Fruit fly (Drosophila melanogaster) whole organism, embryonic: Measurements from ENCODE around the gene Ugt301D1.
A peak's percentile ranks its signal among the peaks of the same experiment; 100 is the strongest.

ENCODE experiments used
- Ada2b ChIP-seq: fragments of 200-800 bp; sonication (Bioruptor generic); IDR thresholded peaks from 2 replicates; pipeline ENCODE4 v1.3.6; 2022; ENCODE audit warnings: missing biosample characterization, missing genetic modification characterization
- Asciz ChIP-seq: fragments of 200-800 bp; sonication (Bioruptor generic); optimal IDR thresholded peaks from 2 replicates; lab custom pipeline; 2017; ENCODE audit warnings: missing biosample characterization, mild to moderate bottlenecking, missing genetic modification characterization, missing genetic modification reagents
- Atf-2 ChIP-seq: fragments of 200-800 bp; sonication (Bioruptor generic); optimal IDR thresholded peaks from 2 replicates; lab custom pipeline; 2016; ENCODE audit warnings: missing biosample characterization, missing genetic modification characterization
- CG10267 ChIP-seq: fragments of 200-800 bp; sonication (Bioruptor generic); optimal IDR thresholded peaks from 2 replicates; lab custom pipeline; 2018; ENCODE audit warnings: missing biosample characterization, mild to moderate bottlenecking, missing genetic modification characterization, moderate library complexity
- CG10959 ChIP-seq: fragments of 200-800 bp; sonication (Bioruptor generic); IDR thresholded peaks from 2 replicates; pipeline ENCODE4 v1.3.6; 2022; ENCODE audit warnings: missing biosample characterization, missing genetic modification characterization
- CG10979 ChIP-seq: fragments of 200-800 bp; sonication (Bioruptor generic); optimal IDR thresholded peaks from 2 replicates; lab custom pipeline; 2018; ENCODE audit warnings: missing biosample characterization, mild to moderate bottlenecking, missing genetic modification characterization, moderate library complexity
- CG14710 ChIP-seq: fragments of 200-800 bp; sonication (Bioruptor generic); optimal IDR thresholded peaks from 3 replicates; lab custom pipeline; 2019; ENCODE audit warnings: missing biosample characterization, mild to moderate bottlenecking, missing genetic modification characterization, moderate library complexity
- CG1603 ChIP-seq: fragments of 200-800 bp; sonication (Bioruptor generic); optimal IDR thresholded peaks from 2 replicates; lab custom pipeline; 2019; ENCODE audit warnings: missing biosample characterization, mild to moderate bottlenecking, missing genetic modification characterization, moderate library complexity
- CG16815 ChIP-seq: fragments of 200-800 bp; sonication (Bioruptor generic); optimal IDR thresholded peaks from 3 replicates; lab custom pipeline; 2017; ENCODE audit warnings: missing biosample characterization, mild to moderate bottlenecking, missing genetic modification characterization
- CG2199 ChIP-seq: fragments of 200-800 bp; sonication (Bioruptor generic); IDR thresholded peaks from 3 replicates; pipeline ENCODE4 v1.3.6; 2022; ENCODE audit warnings: missing biosample characterization, missing genetic modification characterization
- CG2202 ChIP-seq: fragments of 200-800 bp; sonication (Bioruptor generic); optimal IDR thresholded peaks from 2 replicates; lab custom pipeline; 2018; ENCODE audit warnings: missing biosample characterization, mild to moderate bottlenecking, missing genetic modification characterization
- CG2712 ChIP-seq: fragments of 200-800 bp; optimal IDR thresholded peaks from 3 replicates; lab custom pipeline; 2019; ENCODE audit warnings: missing biosample characterization, mild to moderate bottlenecking, missing genetic modification characterization, moderate library complexity
- CG30403 ChIP-seq: fragments of 200-800 bp; sonication (Bioruptor generic); optimal IDR thresholded peaks from 3 replicates; lab custom pipeline; 2016; ENCODE audit warnings: missing biosample characterization, missing genetic modification characterization
- CG31441 ChIP-seq: fragments of 200-800 bp; sonication (Bioruptor generic); IDR thresholded peaks from 2 replicates; pipeline ENCODE4 v1.3.6; 2022; ENCODE audit warnings: missing biosample characterization, missing genetic modification characterization
- CG33213 ChIP-seq: fragments of 200-800 bp; sonication (Bioruptor generic); optimal IDR thresholded peaks from 3 replicates; lab custom pipeline; 2016; ENCODE audit warnings: missing biosample characterization, missing genetic modification characterization
- CG34376 ChIP-seq: fragments of 200-800 bp; sonication (Bioruptor generic); optimal IDR thresholded peaks from 2 replicates; lab custom pipeline; 2018; ENCODE audit warnings: missing biosample characterization, mild to moderate bottlenecking, missing genetic modification characterization
- CG4360 ChIP-seq: fragments of 200-800 bp; sonication (Bioruptor generic); IDR thresholded peaks from 2 replicates; pipeline ENCODE4 v1.3.6; 2022; ENCODE audit warnings: missing biosample characterization, missing genetic modification characterization
- CG4404 ChIP-seq: fragments of 200-800 bp; sonication (Bioruptor generic); IDR thresholded peaks from 2 replicates; pipeline ENCODE4 v1.3.6; 2022; ENCODE audit warnings: missing biosample characterization, missing genetic modification characterization
- CG6254 ChIP-seq: fragments of 200-800 bp; sonication (Bioruptor generic); optimal IDR thresholded peaks from 3 replicates; lab custom pipeline; 2017; ENCODE audit warnings: mild to moderate bottlenecking, missing biosample characterization, missing genetic modification reagents, missing genetic modification characterization
- CG7357 ChIP-seq: fragments of 200-800 bp; sonication (Bioruptor generic); IDR thresholded peaks from 3 replicates; pipeline ENCODE4 v1.3.6; 2022; ENCODE audit warnings: missing biosample characterization, missing genetic modification characterization
- CG7839 ChIP-seq: fragments of 200-800 bp; sonication (Bioruptor generic); optimal IDR thresholded peaks from 3 replicates; lab custom pipeline; 2018; ENCODE audit warnings: missing biosample characterization, mild to moderate bottlenecking, missing genetic modification characterization, moderate library complexity
- CG8924 ChIP-seq: fragments of 200-800 bp; optimal IDR thresholded peaks from 3 replicates; lab custom pipeline; 2019; ENCODE audit warnings: missing biosample characterization, mild to moderate bottlenecking, missing genetic modification characterization, moderate library complexity
- CG9932 ChIP-seq: fragments of 200-800 bp; sonication (Bioruptor generic); IDR thresholded peaks from 2 replicates; pipeline ENCODE4 v1.3.6; 2022; ENCODE audit warnings: missing biosample characterization, missing genetic modification characterization
- D ChIP-seq, 2 experiments: fragments of 200-800 bp in 1 of 2; fragments of >200 bp in 1 of 2; sonication (Bioruptor generic) in 1 of 2; optimal IDR thresholded peaks; 2 replicates in 1 of 2; 3 replicates in 1 of 2; lab custom pipeline; 2017; ENCODE audit warnings: mild to moderate bottlenecking in 1 of 2, missing biosample characterization in 1 of 2, missing genetic modification characterization in 1 of 2, missing genetic modification reagents in 1 of 2
- Hsf ChIP-seq: fragments of 200-800 bp; sonication (Bioruptor generic); optimal IDR thresholded peaks from 3 replicates; lab custom pipeline; 2016; ENCODE audit warnings: missing biosample characterization, missing genetic modification characterization
- Oli ChIP-seq: fragments of 200-800 bp; sonication (Bioruptor generic); optimal IDR thresholded peaks from 2 replicates; lab custom pipeline; 2018; ENCODE audit warnings: missing biosample characterization, mild to moderate bottlenecking, missing genetic modification characterization, moderate library complexity
- Ptx1 ChIP-seq: fragments of 200-800 bp; sonication (Bioruptor generic); IDR thresholded peaks from 2 replicates; pipeline ENCODE4 v1.3.6; 2022; ENCODE audit warnings: missing biosample characterization, missing genetic modification characterization
- Spps ChIP-seq: fragments of 200-800 bp; sonication (Bioruptor generic); optimal IDR thresholded peaks from 2 replicates; lab custom pipeline; 2018; ENCODE audit warnings: missing biosample characterization, mild to moderate bottlenecking, missing genetic modification characterization
- ac ChIP-seq: fragments of 200-800 bp; sonication (Bioruptor generic); optimal IDR thresholded peaks from 3 replicates; lab custom pipeline; 2017; ENCODE audit warnings: missing biosample characterization, mild to moderate bottlenecking, missing genetic modification characterization
- az2 ChIP-seq: fragments of 200-800 bp; sonication (Bioruptor generic); optimal IDR thresholded peaks from 3 replicates; lab custom pipeline; 2016; ENCODE audit warnings: missing biosample characterization, missing genetic modification characterization
- crc ChIP-seq: fragments of 200-800 bp; sonication (Bioruptor generic); optimal IDR thresholded peaks from 2 replicates; lab custom pipeline; 2016; ENCODE audit warnings: missing biosample characterization, missing genetic modification characterization
- dmrt99B ChIP-seq: fragments of 200-800 bp; sonication (Bioruptor generic); optimal IDR thresholded peaks from 2 replicates; lab custom pipeline; 2018; ENCODE audit warnings: missing biosample characterization, mild to moderate bottlenecking, missing genetic modification characterization, moderate library complexity
- dpn ChIP-seq, 2 experiments: fragments of 200-800 bp; sonication (Bioruptor generic); optimal IDR thresholded peaks; 3 replicates each; lab custom pipeline; 2016; ENCODE audit warnings: missing biosample characterization in 2 of 2, missing genetic modification characterization in 2 of 2
- dysf ChIP-seq: fragments of 200-800 bp; sonication (Bioruptor generic); IDR thresholded peaks from 3 replicates; pipeline ENCODE4 v1.3.6; 2022; ENCODE audit warnings: missing biosample characterization, missing genetic modification characterization
- fd96Cb ChIP-seq: fragments of 200-800 bp; sonication (Bioruptor generic); optimal IDR thresholded peaks from 2 replicates; lab custom pipeline; 2018; ENCODE audit warnings: missing biosample characterization, mild to moderate bottlenecking, missing genetic modification characterization, moderate library complexity
- gcm ChIP-seq: fragments of 200-800 bp; sonication (Bioruptor generic); optimal IDR thresholded peaks from 2 replicates; lab custom pipeline; 2019; ENCODE audit warnings: missing biosample characterization, mild to moderate bottlenecking, missing genetic modification characterization, moderate library complexity
- grau ChIP-seq: fragments of 200-800 bp; optimal IDR thresholded peaks from 3 replicates; lab custom pipeline; 2019; ENCODE audit warnings: missing biosample characterization, mild to moderate bottlenecking, missing genetic modification characterization, moderate library complexity
- gro ChIP-seq: fragments of 200-800 bp; sonication (Bioruptor generic); optimal IDR thresholded peaks from 2 replicates; lab custom pipeline; 2016; ENCODE audit warnings: missing biosample characterization, missing genetic modification characterization
- gsb-n ChIP-seq: fragments of 200-800 bp; sonication (Bioruptor generic); optimal IDR thresholded peaks from 3 replicates; lab custom pipeline; 2018; ENCODE audit warnings: missing biosample characterization, mild to moderate bottlenecking, missing genetic modification characterization
- hkb ChIP-seq, 2 experiments: fragments of 200-800 bp in 1 of 2; fragments of >200 bp in 1 of 2; sonication (Bioruptor generic) in 1 of 2; IDR thresholded peaks in 1 of 2; optimal IDR thresholded peaks in 1 of 2; 2 replicates each; pipeline versions ENCODE4 v1.3.6 to Lab custom; 2017 to 2022; ENCODE audit warnings: missing biosample characterization in 1 of 2, missing genetic modification characterization in 1 of 2
- maf-S ChIP-seq: fragments of 200-800 bp; sonication (Bioruptor generic); optimal IDR thresholded peaks from 2 replicates; lab custom pipeline; 2016; ENCODE audit warnings: missing biosample characterization, missing genetic modification characterization
- onecut ChIP-seq: fragments of 200-800 bp; sonication (Bioruptor generic); IDR thresholded peaks from 2 replicates; pipeline ENCODE4 v1.3.6; 2022; ENCODE audit warnings: missing biosample characterization, missing genetic modification characterization
- prd ChIP-seq, 3 experiments: fragments of >200 bp in 2 of 3; fragments of 200-800 bp in 1 of 3; sonication (Bioruptor generic) in 1 of 3; optimal IDR thresholded peaks in 2 of 3; IDR thresholded peaks in 1 of 3; 2 replicates in 2 of 3; 3 replicates in 1 of 3; pipeline versions ENCODE4 v1.3.6 to Lab custom; 2017 to 2022; ENCODE audit warnings: missing biosample characterization in 1 of 3, missing genetic modification characterization in 1 of 3
- pum ChIP-seq: fragments of 200-800 bp; sonication (Bioruptor generic); optimal IDR thresholded peaks from 2 replicates; lab custom pipeline; 2016; ENCODE audit warnings: missing biosample characterization, missing genetic modification characterization
- tap ChIP-seq: fragments of 200-800 bp; optimal IDR thresholded peaks from 3 replicates; lab custom pipeline; 2019; ENCODE audit warnings: missing biosample characterization, mild to moderate bottlenecking, missing genetic modification characterization, moderate library complexity
- trem ChIP-seq: fragments of 200-800 bp; optimal IDR thresholded peaks from 3 replicates; lab custom pipeline; 2019; ENCODE audit warnings: missing biosample characterization, mild to moderate bottlenecking, missing genetic modification characterization, moderate library complexity
- wdn ChIP-seq: fragments of 200-800 bp; sonication (Bioruptor generic); IDR thresholded peaks from 2 replicates; pipeline ENCODE4 v1.3.6; 2022; ENCODE audit warnings: missing biosample characterization, missing genetic modification characterization
- zf30C ChIP-seq: fragments of 200-800 bp; sonication (Bioruptor generic); optimal IDR thresholded peaks from 3 replicates; lab custom pipeline; 2018; ENCODE audit warnings: missing biosample characterization, mild to moderate bottlenecking, missing genetic modification characterization
- zfh1 ChIP-seq: fragments of 200-800 bp; sonication (Bioruptor generic); IDR thresholded peaks from 3 replicates; pipeline ENCODE4 v1.3.6; 2022; ENCODE audit warnings: missing biosample characterization, missing genetic modification characterization

Gene Ugt301D1

dm6 chr2L:18505475-18505874, 3.9 kb upstream of the Ugt301D1 start (continued):
- no peak for TF ChIP-seq wdn (GFP tag; lab: Robert Waterston, UW)
- no peak for TF ChIP-seq CG9932 (GFP tag; lab: Robert Waterston, UW)
- TF ChIP-seq Asciz, result peak; percentile 15
- TF ChIP-seq CG7839 (tag; lab: Kevin White, UChicago), result peak; percentile 42
- TF ChIP-seq CG10959, result peak; percentile 64
- no peak for TF ChIP-seq CG2199 (GFP tag; lab: Robert Waterston, UW)
- peak; percentile 46 for TF ChIP-seq trem (tag; lab: Kevin White, UChicago)
- peak; percentile 0 for TF ChIP-seq Spps (tag; lab: Kevin White, UChicago)
- no peak for TF ChIP-seq dysf
- TF ChIP-seq CG16815, result peak; percentile 59
- TF ChIP-seq Oli (tag; lab: Kevin White, UChicago), result peak; percentile 42
- peak; percentile 38 for TF ChIP-seq gsb-n (tag; lab: Kevin White, UChicago)
- TF ChIP-seq CG31441 (GFP tag; lab: Robert Waterston, UW), result peak; percentile 43
- TF ChIP-seq ac (GFP tag; lab: Kevin White, UChicago), result peak; percentile 15
- peak; percentile 39 for TF ChIP-seq dmrt99B (tag; lab: Kevin White, UChicago)
- TF ChIP-seq CG1603 (tag; lab: Kevin White, UChicago), result peak; percentile 49
- TF ChIP-seq gcm (GFP tag; lab: Kevin White, UChicago), result peak; percentile 26
- peak; percentile 32 for TF ChIP-seq Hsf (GFP tag; lab: Kevin White, UChicago)
- peak; percentile 77 for TF ChIP-seq CG2712 (tag; lab: Kevin White, UChicago)
- TF ChIP-seq prd (optimal IDR thresholded peaks at IDR 0.05; lab: Kevin White, UChicago), result no peak
- TF ChIP-seq prd (GFP tag; IDR thresholded peaks at IDR 0.05; lab: Robert Waterston, UW), result peak; percentile 64; the same call in 2 of the 3 replicates
- TF ChIP-seq CG33213, result peak; percentile 3
- TF ChIP-seq onecut (GFP tag; lab: Robert Waterston, UW), result peak; percentile 42; the same call in 1 of the 2 replicates
- TF ChIP-seq grau (tag; lab: Kevin White, UChicago), result peak; percentile 45
- peak in 1 of 2 experiments; percentile 33 for TF ChIP-seq dpn (GFP tag; optimal IDR thresholded peaks at IDR 0.05; lab: Kevin White, UChicago)
- TF ChIP-seq CG4404 (GFP tag; lab: Robert Waterston, UW), result peak; percentile 39; the same call in 1 of the 2 replicates
- no peak for TF ChIP-seq Ada2b (GFP tag; lab: Robert Waterston, UW)
- TF ChIP-seq Atf-2, result peak; percentile 12
- peak; percentile 60; the same call in 2 of the 3 replicates for TF ChIP-seq zfh1 (GFP tag; lab: Robert Waterston, UW)
- peak; percentile 6 for TF ChIP-seq CG30403 (GFP tag; lab: Kevin White, UChicago)
- TF ChIP-seq CG4360 (GFP tag; lab: Robert Waterston, UW), result no peak
- no peak for TF ChIP-seq gro
- no peak for TF ChIP-seq D (optimal IDR thresholded peaks at IDR 0.05; lab: Kevin White, UChicago)
- TF ChIP-seq D (GFP tag; optimal IDR thresholded peaks at IDR 0.05; lab: Kevin White, UChicago), result peak; percentile 54
- no peak for TF ChIP-seq crc
- no peak for TF ChIP-seq CG7357
- peak; percentile 44 for TF ChIP-seq CG6254 (GFP tag; lab: Kevin White, UChicago)
- peak; percentile 63 for TF ChIP-seq CG14710 (tag; lab: Kevin White, UChicago)
- no peak for TF ChIP-seq CG34376 (GFP tag; lab: Kevin White, UChicago)
- peak; percentile 70 for TF ChIP-seq CG10979 (tag; lab: Kevin White, UChicago)
- peak; percentile 35 for TF ChIP-seq fd96Cb
- peak; percentile 52 for TF ChIP-seq az2 (GFP tag; lab: Kevin White, UChicago)
- peak; percentile 21 for TF ChIP-seq CG8924 (tag; lab: Kevin White, UChicago)
- 0 out of 2 replicates have a peak, but pooled peaks have one; percentile 6 for TF ChIP-seq Ptx1 (GFP tag; lab: Robert Waterston, UW)
- TF ChIP-seq CG10267 (tag; lab: Kevin White, UChicago), result peak; percentile 43
- TF ChIP-seq pum (GFP tag; lab: Kevin White, UChicago), result peak; percentile 21
- no peak for TF ChIP-seq hkb (optimal IDR thresholded peaks at IDR 0.05; lab: Kevin White, UChicago)
- TF ChIP-seq hkb (GFP tag; IDR thresholded peaks at IDR 0.05; lab: Robert Waterston, UW), result peak; percentile 60
- peak; percentile 20 for TF ChIP-seq CG2202 (tag; lab: Kevin White, UChicago)
- no peak for TF ChIP-seq maf-S (GFP tag; lab: Kevin White, UChicago)
- TF ChIP-seq zf30C, result peak; percentile 78
- peak; percentile 24 for TF ChIP-seq tap
